Worm (Caenorhabditis elegans) whole organism, young adult: ENCODE results near the gene vit-2.

Experiments used
- B0019.2 ChIP-seq: fragments of 200-800 bp; sonication (Bioruptor generic); conservative IDR thresholded peaks from 2 replicates; pipeline ENCODE4 v1.3.6; 2022; ENCODE audit warnings: missing genetic modification reagents, missing genetic modification characterization, missing compliant biosample characterization
- D2030.7 ChIP-seq: fragments of 200-800 bp; sonication (Bioruptor generic); IDR thresholded peaks from 2 replicates; pipeline ENCODE4 v1.3.6; 2022; ENCODE audit warnings: missing genetic modification reagents, missing genetic modification characterization, missing compliant biosample characterization
- Y79H2A.3 ChIP-seq: fragments of 200-800 bp; sonication (Bioruptor generic); conservative IDR thresholded peaks from 2 replicates; pipeline ENCODE4 v1.3.6; 2022; ENCODE audit warnings: missing genetic modification reagents, missing genetic modification characterization, missing compliant biosample characterization
- attf-3 ChIP-seq: fragments of 200-800 bp; sonication (Bioruptor generic); conservative IDR thresholded peaks from 2 replicates; pipeline ENCODE4 v1.3.6; 2022; ENCODE audit warnings: missing genetic modification reagents, missing genetic modification characterization, missing compliant biosample characterization
- ceh-100 ChIP-seq: fragments of 200-800 bp; sonication (Bioruptor generic); IDR thresholded peaks from 2 replicates; pipeline ENCODE4 v1.3.6; 2022; ENCODE audit warnings: missing genetic modification reagents, missing genetic modification characterization, missing compliant biosample characterization
- egrh-3 ChIP-seq: fragments of 200-800 bp; sonication (Bioruptor generic); IDR thresholded peaks from 2 replicates; pipeline ENCODE4 v1.3.6; 2022; ENCODE audit warnings: missing genetic modification reagents, missing genetic modification characterization, missing compliant biosample characterization
- hsf-1 ChIP-seq: fragments of 200-800 bp; sonication (Bioruptor generic); IDR thresholded peaks from 2 replicates; pipeline ENCODE4 v1.3.6; 2022; ENCODE audit warnings: missing genetic modification reagents, missing genetic modification characterization, missing compliant biosample characterization
- let-526 ChIP-seq: fragments of 200-800 bp; sonication (Bioruptor generic); IDR thresholded peaks from 2 replicates; pipeline ENCODE4 v1.3.6; 2022; ENCODE audit warnings: missing genetic modification reagents, missing genetic modification characterization, missing compliant biosample characterization
- lsy-27 ChIP-seq: sonication (generic microtip); optimal IDR thresholded peaks from 2 replicates; lab custom pipeline; 2017; ENCODE audit warnings: missing genetic modification characterization, mild to moderate bottlenecking, missing compliant biosample characterization, antibody characterized with exemption, missing genotype, borderline replicate concordance; ENCODE audit not compliant: insufficient read depth
- nhr-80 ChIP-seq: sonication (generic microtip); optimal IDR thresholded peaks from 2 replicates; lab custom pipeline; 2016; ENCODE audit warnings: missing genetic modification characterization, missing compliant biosample characterization
- nhr-90 ChIP-seq: sonication (generic microtip); optimal IDR thresholded peaks from 2 replicates; lab custom pipeline; 2016; ENCODE audit warnings: missing genotype, mild to moderate bottlenecking, missing genetic modification characterization, missing compliant biosample characterization
- snpc-1.1 ChIP-seq: sonication (generic microtip); optimal IDR thresholded peaks from 2 replicates; lab custom pipeline; 2017; ENCODE audit warnings: missing genetic modification characterization, mild to moderate bottlenecking, missing compliant biosample characterization, antibody characterized with exemption, moderate library complexity, missing genotype, missing genetic modification reagents; ENCODE audit not compliant: insufficient read depth
- snpc-1.3 ChIP-seq: sonication (generic microtip); optimal IDR thresholded peaks from 2 replicates; lab custom pipeline; 2017; ENCODE audit warnings: missing genetic modification characterization, mild to moderate bottlenecking, missing compliant biosample characterization, antibody characterized with exemption, moderate library complexity, missing genotype, missing genetic modification reagents; ENCODE audit not compliant: insufficient read depth
- ztf-18 ChIP-seq: sonication (generic microtip); optimal IDR thresholded peaks from 2 replicates; lab custom pipeline; 2016; ENCODE audit warnings: missing genotype, mild to moderate bottlenecking, missing genetic modification characterization, missing compliant biosample characterization

- no peak for TF ChIP-seq hsf-1 (GFP tag; lab: Robert Waterston, UW)
- TF ChIP-seq ceh-100 (GFP tag; lab: Robert Waterston, UW): no peak
- TF ChIP-seq snpc-1.3 (tag; lab: Kevin White, UChicago): no peak
- no peak for TF ChIP-seq B0019.2 (GFP tag; lab: Robert Waterston, UW)
- no peak for TF ChIP-seq snpc-1.1
- no peak for TF ChIP-seq egrh-3
- no peak for TF ChIP-seq D2030.7
- TF ChIP-seq let-526 (GFP tag; lab: Robert Waterston, UW): no peak
- TF ChIP-seq nhr-80: no peak
- TF ChIP-seq nhr-90 (tag; lab: Kevin White, UChicago): no peak
- no peak for TF ChIP-seq ztf-18 (tag; lab: Kevin White, UChicago)
- TF ChIP-seq lsy-27: no peak
- TF ChIP-seq Y79H2A.3: no peak
- no peak for TF ChIP-seq attf-3
Measured at ce11 chrX:5152931-5153330, 52.1 kb downstream of the vit-2 start.
